Fruit fly (Drosophila melanogaster): ENCODE data around the gene CG7829.
A peak's percentile ranks its signal among the peaks of the same experiment; 100 is the strongest.

CG7829 gene

DNA sequence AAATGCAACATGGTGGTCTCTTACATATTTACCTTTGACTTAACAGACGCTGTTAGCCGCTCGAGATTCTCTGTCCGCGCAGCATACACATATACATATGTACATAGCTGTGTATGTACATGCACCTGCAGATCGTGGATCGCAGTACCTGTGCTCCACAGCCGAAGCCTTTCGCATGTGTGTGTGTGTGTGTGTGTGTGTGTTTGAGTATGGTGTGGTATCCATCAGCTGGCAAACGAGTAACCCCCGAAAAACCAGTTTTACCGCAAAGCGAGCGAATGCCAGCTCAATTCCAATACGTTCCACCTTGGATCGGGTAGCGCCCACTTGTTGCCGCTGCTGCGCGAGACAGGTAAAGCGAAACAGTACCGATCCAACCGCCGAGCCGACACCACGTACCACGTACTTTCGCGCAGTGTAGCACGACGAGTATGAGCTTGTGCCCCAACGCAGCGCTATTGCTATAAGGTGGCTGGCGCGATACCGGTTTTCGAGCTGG, 23.8 kb upstream of the CG7829 start, which contains the start of gene Cad99C (continued):
- peak; percentile 50 for TF ChIP-seq CG12769 (tag; optimal IDR thresholded peaks at IDR 0.05)
- peak; percentile 95 for TF ChIP-seq kni (GFP tag; optimal IDR thresholded peaks at IDR 0.05)
- TF ChIP-seq vvl (GFP tag; IDR thresholded peaks at IDR 0.05), result peak; percentile 66
- TF ChIP-seq nom (GFP tag; optimal IDR thresholded peaks at IDR 0.05), result peak; percentile 50
- peak; percentile 49; the same call in 1 of the 3 replicates for TF ChIP-seq z (GFP tag; IDR thresholded peaks at IDR 0.05)
- 0 out of 2 replicates have a peak, but pooled peaks have one; percentile 15 for TF ChIP-seq CG3847 (GFP tag; IDR thresholded peaks at IDR 0.05)
- TF ChIP-seq sob (GFP tag; IDR thresholded peaks at IDR 0.05), result peak; percentile 36; the same call in 1 of the 2 replicates
- TF ChIP-seq mld (GFP tag; IDR thresholded peaks at IDR 0.05; ENCODE audit: partially characterized antibody), result 0 out of 3 replicates have a peak, but pooled peaks have one; percentile 33
- peak; percentile 22; the same call in 1 of the 3 replicates for TF ChIP-seq CG6791 (GFP tag; IDR thresholded peaks at IDR 0.05; ENCODE audit: partially characterized antibody)
- peak; percentile 35; the same call in 1 of the 2 replicates for TF ChIP-seq unc-4 (GFP tag; IDR thresholded peaks at IDR 0.05; ENCODE audit: partially characterized antibody)
- TF ChIP-seq sd (tag; optimal IDR thresholded peaks at IDR 0.05), result peak; percentile 61
- TF ChIP-seq lab (GFP tag; optimal IDR thresholded peaks at IDR 0.05), result peak; percentile 31
- no peak for TF ChIP-seq pzg (GFP tag; optimal IDR thresholded peaks at IDR 0.05)
- TF ChIP-seq kay (GFP tag; optimal IDR thresholded peaks at IDR 0.05), result no peak
- TF ChIP-seq Atf6 (GFP tag; IDR thresholded peaks at IDR 0.05), result 0 out of 2 replicates have a peak, but pooled peaks have one; percentile 29
- peak; percentile 60 for TF ChIP-seq p53 (GFP tag; optimal IDR thresholded peaks at IDR 0.05)
- TF ChIP-seq lbe (GFP tag; optimal IDR thresholded peaks at IDR 0.05), result peak; percentile 18
- TF ChIP-seq Jarid2 (GFP tag; optimal IDR thresholded peaks at IDR 0.05), result peak; percentile 90
- peak; percentile 92 for TF ChIP-seq pfk (GFP tag; optimal IDR thresholded peaks at IDR 0.05)
- 0 out of 3 replicates have a peak, but pooled peaks have one; percentile 8 for TF ChIP-seq row (GFP tag; IDR thresholded peaks at IDR 0.05)
- TF ChIP-seq CG5180 (GFP tag; optimal IDR thresholded peaks at IDR 0.05), result peak; percentile 66
- TF ChIP-seq zfh1 (GFP tag; IDR thresholded peaks at IDR 0.05), result 0 out of 3 replicates have a peak, but pooled peaks have one; percentile 16
- peak; percentile 72 for TF ChIP-seq sens (GFP tag)
- TF ChIP-seq chinmo (GFP tag; IDR thresholded peaks at IDR 0.05; ENCODE audit: partially characterized antibody), result peak; percentile 98
- peak; percentile 71; the same call in 2 of the 3 replicates for TF ChIP-seq sr (GFP tag; IDR thresholded peaks at IDR 0.05)
- no peak for TF ChIP-seq CG43689 (GFP tag; IDR thresholded peaks at IDR 0.05)
- peak; percentile 1 for TF ChIP-seq CG17385 (GFP tag; optimal IDR thresholded peaks at IDR 0.05)
- TF ChIP-seq MBD-R2 (GFP tag; IDR thresholded peaks at IDR 0.05), result peak; percentile 22; the same call in 1 of the 2 replicates
- peak; percentile 74 for TF ChIP-seq zf30C (GFP tag; optimal IDR thresholded peaks at IDR 0.05)
- 0 out of 2 replicates have a peak, but pooled peaks have one; percentile 9 for TF ChIP-seq CG42726 (GFP tag; IDR thresholded peaks at IDR 0.05; ENCODE audit: partially characterized antibody)
- 0 out of 3 replicates have a peak, but pooled peaks have one; percentile 38 for TF ChIP-seq CG34422 (GFP tag; IDR thresholded peaks at IDR 0.05)
- TF ChIP-seq HHEX (GFP tag; optimal IDR thresholded peaks at IDR 0.05), result peak; percentile 31
- no peak for TF ChIP-seq CG4707 (GFP tag; optimal IDR thresholded peaks at IDR 0.05)
- 0 out of 2 replicates have a peak, but pooled peaks have one; percentile 8 for TF ChIP-seq bowl (GFP tag; IDR thresholded peaks at IDR 0.05)
- no peak for TF ChIP-seq wdn (GFP tag; IDR thresholded peaks at IDR 0.05)
- 0 out of 2 replicates have a peak, but pooled peaks have one; percentile 15 for TF ChIP-seq CG31224 (GFP tag; IDR thresholded peaks at IDR 0.05)
- TF ChIP-seq Stat92E (GFP tag; optimal IDR thresholded peaks at IDR 0.05), result peak in 1 of 3 experiments; percentile 76
- peak; percentile 38 for TF ChIP-seq pb (GFP tag; optimal IDR thresholded peaks at IDR 0.05)
- TF ChIP-seq CG13287 (GFP tag; IDR thresholded peaks at IDR 0.05; ENCODE audit: partially characterized antibody), result peak; percentile 21; the same call in 1 of the 2 replicates
- TF ChIP-seq Trl (optimal IDR thresholded peaks at IDR 0.05), result no peak
- peak; percentile 28 for TF ChIP-seq Trl (GFP tag; optimal IDR thresholded peaks at IDR 0.05)
- TF ChIP-seq Hr78 (GFP tag; optimal IDR thresholded peaks at IDR 0.05), result peak in 1 of 2 experiments; percentile 27
- no peak for TF ChIP-seq prd (optimal IDR thresholded peaks at IDR 0.05)
- TF ChIP-seq prd (GFP tag; IDR thresholded peaks at IDR 0.05), result no peak
- TF ChIP-seq Lhr (GFP tag; optimal IDR thresholded peaks at IDR 0.05), result no peak
- TF ChIP-seq CG9817 (tag; optimal IDR thresholded peaks at IDR 0.05), result no peak
- TF ChIP-seq CG12155 (GFP tag; optimal IDR thresholded peaks at IDR 0.05), result peak; percentile 24
- TF ChIP-seq Kr (GFP tag; optimal IDR thresholded peaks at IDR 0.05), result no peak

Measured in whole organism, embryonic.